Fruit fly (Drosophila melanogaster) whole organism, embryonic: Measurements from ENCODE around the gene DnaJ-H.

Source experiments
- Asciz ChIP-seq: fragments of 200-800 bp; sonication (Bioruptor generic); optimal IDR thresholded peaks from 2 replicates; lab custom pipeline; 2017; ENCODE audit warnings: missing biosample characterization, mild to moderate bottlenecking, missing genetic modification characterization, missing genetic modification reagents
- CG10431 ChIP-seq: fragments of 200-800 bp; sonication (Bioruptor generic); optimal IDR thresholded peaks from 3 replicates; lab custom pipeline; 2018; ENCODE audit warnings: missing biosample characterization, mild to moderate bottlenecking, missing genetic modification characterization
- CG11085 ChIP-seq: fragments of 200-800 bp; sonication (Bioruptor generic); IDR thresholded peaks from 2 replicates; pipeline ENCODE4 v1.3.6; 2022; ENCODE audit warnings: missing biosample characterization, missing genetic modification characterization
- CG12744 ChIP-seq: fragments of 200-800 bp; sonication (Bioruptor generic); optimal IDR thresholded peaks from 2 replicates; lab custom pipeline; 2016; ENCODE audit warnings: missing biosample characterization, missing genetic modification characterization
- CG14710 ChIP-seq: fragments of 200-800 bp; sonication (Bioruptor generic); optimal IDR thresholded peaks from 3 replicates; lab custom pipeline; 2019; ENCODE audit warnings: missing biosample characterization, mild to moderate bottlenecking, missing genetic modification characterization, moderate library complexity
- CG1602 ChIP-seq: fragments of 200-800 bp; sonication (Bioruptor generic); optimal IDR thresholded peaks from 3 replicates; lab custom pipeline; 2016; ENCODE audit warnings: missing biosample characterization, missing genetic modification characterization
- CG1603 ChIP-seq: fragments of 200-800 bp; sonication (Bioruptor generic); optimal IDR thresholded peaks from 2 replicates; lab custom pipeline; 2019; ENCODE audit warnings: missing biosample characterization, mild to moderate bottlenecking, missing genetic modification characterization, moderate library complexity
- CG17568 ChIP-seq: fragments of 200-800 bp; sonication (Bioruptor generic); optimal IDR thresholded peaks from 2 replicates; lab custom pipeline; 2018; ENCODE audit warnings: missing biosample characterization, mild to moderate bottlenecking, missing genetic modification characterization, moderate library complexity
- CG17912 ChIP-seq: fragments of 200-800 bp; sonication (Bioruptor generic); optimal IDR thresholded peaks from 2 replicates; lab custom pipeline; 2018; ENCODE audit warnings: missing biosample characterization, mild to moderate bottlenecking, missing genetic modification characterization
- CG18619 ChIP-seq: fragments of 200-800 bp; sonication (Bioruptor generic); optimal IDR thresholded peaks from 3 replicates; lab custom pipeline; 2017; ENCODE audit warnings: missing biosample characterization, mild to moderate bottlenecking, missing genetic modification characterization
- CG18764 ChIP-seq: fragments of 200-800 bp; sonication (Bioruptor generic); optimal IDR thresholded peaks from 3 replicates; lab custom pipeline; 2016; ENCODE audit warnings: missing biosample characterization, missing genetic modification characterization
- CG2199 ChIP-seq: fragments of 200-800 bp; sonication (Bioruptor generic); IDR thresholded peaks from 3 replicates; pipeline ENCODE4 v1.3.6; 2022; ENCODE audit warnings: missing biosample characterization, missing genetic modification characterization
- CG2712 ChIP-seq: fragments of 200-800 bp; optimal IDR thresholded peaks from 3 replicates; lab custom pipeline; 2019; ENCODE audit warnings: missing biosample characterization, mild to moderate bottlenecking, missing genetic modification characterization, moderate library complexity
- CG2889 ChIP-seq: fragments of 200-800 bp; sonication (Bioruptor generic); IDR thresholded peaks from 3 replicates; pipeline ENCODE4 v1.3.6; 2022; ENCODE audit warnings: missing biosample characterization, missing genetic modification characterization
- CG30403 ChIP-seq: fragments of 200-800 bp; sonication (Bioruptor generic); optimal IDR thresholded peaks from 3 replicates; lab custom pipeline; 2016; ENCODE audit warnings: missing biosample characterization, missing genetic modification characterization
- CG33213 ChIP-seq: fragments of 200-800 bp; sonication (Bioruptor generic); optimal IDR thresholded peaks from 3 replicates; lab custom pipeline; 2016; ENCODE audit warnings: missing biosample characterization, missing genetic modification characterization
- CG4282 ChIP-seq: fragments of 200-800 bp; sonication (Bioruptor generic); optimal IDR thresholded peaks from 2 replicates; lab custom pipeline; 2016; ENCODE audit warnings: missing biosample characterization, missing genetic modification characterization
- CG4730 ChIP-seq: fragments of 200-800 bp; sonication (Bioruptor generic); IDR thresholded peaks from 2 replicates; pipeline ENCODE4 v1.3.6; 2022; ENCODE audit warnings: missing biosample characterization, missing genetic modification characterization
- CG6254 ChIP-seq: fragments of 200-800 bp; sonication (Bioruptor generic); optimal IDR thresholded peaks from 3 replicates; lab custom pipeline; 2017; ENCODE audit warnings: mild to moderate bottlenecking, missing biosample characterization, missing genetic modification reagents, missing genetic modification characterization
- CG7963 ChIP-seq: fragments of 200-800 bp; sonication (Bioruptor generic); IDR thresholded peaks from 3 replicates; pipeline ENCODE4 v1.3.6; 2022; ENCODE audit warnings: missing biosample characterization, missing genetic modification characterization; ENCODE audit not compliant: partially characterized antibody
- CG8359 ChIP-seq: fragments of 200-800 bp; sonication (Bioruptor generic); optimal IDR thresholded peaks from 2 replicates; lab custom pipeline; 2017; ENCODE audit warnings: missing biosample characterization, mild to moderate bottlenecking, missing genetic modification characterization, borderline replicate concordance
- Dref ChIP-seq: fragments of 200-800 bp; sonication (Bioruptor generic); IDR thresholded peaks from 2 replicates; pipeline ENCODE4 v1.3.6; 2022; ENCODE audit warnings: missing biosample characterization, missing genetic modification characterization
- HLH54F ChIP-seq: fragments of 200-800 bp; sonication (Bioruptor generic); optimal IDR thresholded peaks from 3 replicates; lab custom pipeline; 2016; ENCODE audit warnings: missing biosample characterization, missing genetic modification characterization
- Hmx ChIP-seq: fragments of 200-800 bp; sonication (Bioruptor generic); optimal IDR thresholded peaks from 2 replicates; lab custom pipeline; 2016; ENCODE audit warnings: missing biosample characterization, missing genetic modification characterization
- Jarid2 ChIP-seq: fragments of 200-800 bp; sonication (Bioruptor generic); optimal IDR thresholded peaks from 3 replicates; lab custom pipeline; 2017; ENCODE audit warnings: mild to moderate bottlenecking, missing biosample characterization, missing genetic modification reagents, missing genetic modification characterization
- Taf1 ChIP-seq: fragments of 200-800 bp; sonication (Bioruptor generic); IDR thresholded peaks from 2 replicates; pipeline ENCODE4 v1.3.6; 2022; ENCODE audit warnings: missing biosample characterization, missing genetic modification characterization
- Trl ChIP-seq, 3 experiments: fragments of >200 bp in 2 of 3; fragments of 200-800 bp in 1 of 3; sonication (Bioruptor generic) in 1 of 3; optimal IDR thresholded peaks; 2 replicates in 1 of 3; 3 replicates in 2 of 3; lab custom pipeline; 2016 to 2017; ENCODE audit warnings: missing biosample characterization in 1 of 3, missing genetic modification characterization in 1 of 3
- Vsx1 ChIP-seq: fragments of 200-800 bp; sonication (Bioruptor generic); optimal IDR thresholded peaks from 2 replicates; lab custom pipeline; 2017; ENCODE audit warnings: missing biosample characterization, mild to moderate bottlenecking, missing genetic modification characterization, missing genetic modification reagents
- Xrp1 ChIP-seq: fragments of 200-800 bp; sonication (Bioruptor generic); IDR thresholded peaks from 2 replicates; pipeline ENCODE4 v1.3.6; 2022; ENCODE audit warnings: missing biosample characterization, missing genetic modification characterization
- crol ChIP-seq: fragments of 200-800 bp; sonication (Bioruptor generic); IDR thresholded peaks from 2 replicates; pipeline ENCODE4 v1.3.6; 2022; ENCODE audit warnings: missing biosample characterization, missing genetic modification characterization
- dati ChIP-seq: fragments of 200-800 bp; sonication (Bioruptor generic); IDR thresholded peaks from 2 replicates; pipeline ENCODE4 v1.3.6; 2022; ENCODE audit warnings: missing biosample characterization, missing genetic modification characterization
- dimm ChIP-seq: fragments of 200-800 bp; sonication (Bioruptor generic); IDR thresholded peaks from 2 replicates; pipeline ENCODE4 v1.3.6; 2022; ENCODE audit warnings: missing biosample characterization, missing genetic modification characterization
- eyg ChIP-seq: fragments of 200-800 bp; sonication (Bioruptor generic); optimal IDR thresholded peaks from 3 replicates; lab custom pipeline; 2016; ENCODE audit warnings: missing biosample characterization, missing genetic modification characterization
- fru ChIP-seq: fragments of >200 bp; optimal IDR thresholded peaks from 2 replicates; lab custom pipeline; 2017
- gfzf ChIP-seq: fragments of 200-800 bp; sonication (Bioruptor generic); optimal IDR thresholded peaks from 2 replicates; lab custom pipeline; 2016; ENCODE audit warnings: missing biosample characterization, mild to moderate bottlenecking, missing genetic modification characterization, moderate library complexity
- gsb ChIP-seq: fragments of 200-800 bp; sonication (Bioruptor generic); IDR thresholded peaks from 2 replicates; pipeline ENCODE4 v1.3.6; 2022; ENCODE audit warnings: missing biosample characterization, missing genetic modification characterization
- ham ChIP-seq: fragments of 200-800 bp; sonication (Bioruptor generic); IDR thresholded peaks from 2 replicates; pipeline ENCODE4 v1.3.6; 2022; ENCODE audit warnings: missing biosample characterization, missing genetic modification characterization
- inv ChIP-seq: fragments of 200-800 bp; sonication (Bioruptor generic); IDR thresholded peaks from 2 replicates; pipeline ENCODE4 v1.3.6; 2022; ENCODE audit warnings: missing biosample characterization, missing genetic modification characterization; ENCODE audit not compliant: partially characterized antibody
- jing ChIP-seq: fragments of 200-800 bp; sonication (Bioruptor generic); optimal IDR thresholded peaks from 2 replicates; lab custom pipeline; 2018; ENCODE audit warnings: missing biosample characterization, mild to moderate bottlenecking, missing genetic modification characterization
- org-1 ChIP-seq: fragments of 200-800 bp; sonication (Bioruptor generic); optimal IDR thresholded peaks from 2 replicates; lab custom pipeline; 2017; ENCODE audit warnings: missing biosample characterization, missing genetic modification characterization
- pho ChIP-seq: fragments of 200-800 bp; sonication (Bioruptor generic); optimal IDR thresholded peaks from 2 replicates; lab custom pipeline; 2016; ENCODE audit warnings: missing biosample characterization, missing genetic modification characterization
- pita ChIP-seq: fragments of 200-800 bp; sonication (Bioruptor generic); optimal IDR thresholded peaks from 2 replicates; lab custom pipeline; 2017; ENCODE audit warnings: missing biosample characterization, mild to moderate bottlenecking, missing genetic modification characterization
- prd ChIP-seq, 3 experiments: fragments of >200 bp in 2 of 3; fragments of 200-800 bp in 1 of 3; sonication (Bioruptor generic) in 1 of 3; optimal IDR thresholded peaks in 2 of 3; IDR thresholded peaks in 1 of 3; 2 replicates in 2 of 3; 3 replicates in 1 of 3; pipeline versions ENCODE4 v1.3.6 to Lab custom; 2017 to 2022; ENCODE audit warnings: missing biosample characterization in 1 of 3, missing genetic modification characterization in 1 of 3
- ro ChIP-seq: fragments of 200-800 bp; sonication (Bioruptor generic); IDR thresholded peaks from 2 replicates; pipeline ENCODE4 v1.3.6; 2022; ENCODE audit warnings: missing biosample characterization, missing genetic modification characterization
- row ChIP-seq: fragments of 200-800 bp; sonication (Bioruptor generic); IDR thresholded peaks from 3 replicates; pipeline ENCODE4 v1.3.6; 2022; ENCODE audit warnings: missing biosample characterization, missing genetic modification characterization
- slou ChIP-seq: fragments of 200-800 bp; sonication (Bioruptor generic); optimal IDR thresholded peaks from 3 replicates; lab custom pipeline; 2016; ENCODE audit warnings: missing biosample characterization, missing genetic modification characterization
- tin ChIP-seq: fragments of 200-800 bp; sonication (Bioruptor generic); optimal IDR thresholded peaks from 3 replicates; lab custom pipeline; 2016; ENCODE audit warnings: missing biosample characterization, missing genetic modification characterization
- trem ChIP-seq: fragments of 200-800 bp; optimal IDR thresholded peaks from 3 replicates; lab custom pipeline; 2019; ENCODE audit warnings: missing biosample characterization, mild to moderate bottlenecking, missing genetic modification characterization, moderate library complexity
- twi ChIP-seq: fragments of 200-800 bp; optimal IDR thresholded peaks from 2 replicates; lab custom pipeline; 2019; ENCODE audit warnings: missing biosample characterization, mild to moderate bottlenecking, missing genetic modification characterization, moderate library complexity

Gene DnaJ-H

DNA sequence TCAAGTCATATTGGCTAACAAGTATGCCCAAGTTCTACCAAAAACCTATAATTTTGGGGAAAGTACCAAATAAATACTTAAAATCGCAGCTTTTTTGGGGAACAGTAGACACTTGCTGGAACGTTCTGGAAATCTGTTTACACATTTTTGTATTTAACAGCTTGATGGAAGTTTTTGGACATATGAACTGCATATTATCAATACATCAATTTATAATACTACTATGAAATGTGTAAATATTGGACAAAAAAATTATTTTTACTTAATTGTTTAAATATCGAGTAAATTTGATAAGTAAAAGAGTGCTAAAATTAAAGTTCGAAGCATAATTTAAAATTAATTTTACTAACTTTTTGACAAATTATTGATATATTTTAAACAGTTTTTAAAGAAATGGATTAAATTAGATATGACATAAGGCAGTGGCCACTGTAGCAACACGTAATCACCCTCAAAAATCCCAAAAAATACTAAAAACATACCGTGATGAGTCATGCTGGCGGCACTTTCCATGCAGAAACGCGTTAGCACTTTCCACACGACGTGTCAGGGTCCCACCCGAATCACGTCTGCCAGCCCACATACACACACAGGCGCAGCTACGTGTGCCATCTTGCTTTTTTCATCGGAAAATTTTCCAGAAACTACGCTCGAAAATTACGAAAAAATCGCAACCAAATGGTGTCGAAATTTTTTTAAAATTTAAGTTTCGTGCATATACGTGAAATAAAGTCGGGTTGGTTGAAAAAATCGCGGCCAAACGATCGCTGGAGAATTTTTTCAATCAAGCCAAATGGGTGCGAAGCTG lies 674 bp downstream of the DnaJ-H start, which contains the start of gene Sirt1 (continued):
- no peak for TF ChIP-seq CG33213 (GFP tag; lab: Kevin White, UChicago)
- TF ChIP-seq org-1, result peak; percentile 72
- TF ChIP-seq Taf1, result peak; percentile 32; the same call in 1 of the 2 replicates
- no peak for TF ChIP-seq fru (lab: Kevin White, UChicago)
- peak; percentile 54; the same call in 1 of the 3 replicates for TF ChIP-seq CG2889 (GFP tag; lab: Robert Waterston, UW)
- TF ChIP-seq HLH54F, result peak; percentile 53
- TF ChIP-seq slou, result peak; percentile 79
- no peak for TF ChIP-seq dimm (GFP tag; lab: Robert Waterston, UW)
- TF ChIP-seq CG14710, result peak; percentile 92
- 0 out of 2 replicates have a peak, but pooled peaks have one; percentile 21 for TF ChIP-seq crol (GFP tag; lab: Robert Waterston, UW)
- TF ChIP-seq Jarid2 (GFP tag; lab: Kevin White, UChicago), result peak; percentile 26
- peak; percentile 77 for TF ChIP-seq CG18764 (GFP tag; lab: Kevin White, UChicago)
- peak; percentile 89 for TF ChIP-seq CG18619
- peak; percentile 90 for TF ChIP-seq CG2712 (tag; lab: Kevin White, UChicago)
- TF ChIP-seq Xrp1, result peak; percentile 80
- no peak for TF ChIP-seq CG7963 (GFP tag; lab: Robert Waterston, UW)
- TF ChIP-seq CG8359, result peak; percentile 39
- TF ChIP-seq trem (tag; lab: Kevin White, UChicago), result peak; percentile 61
- TF ChIP-seq Vsx1 (GFP tag; lab: Kevin White, UChicago), result no peak
- TF ChIP-seq pita, result no peak
- peak; percentile 43 for TF ChIP-seq CG6254
- TF ChIP-seq dati, result no peak
- TF ChIP-seq ro (GFP tag; lab: Robert Waterston, UW), result peak; percentile 66; the same call in 1 of the 2 replicates
- TF ChIP-seq Asciz, result peak; percentile 48
- TF ChIP-seq gsb, result peak; percentile 52; the same call in 1 of the 2 replicates
- peak; percentile 41 for TF ChIP-seq CG4282 (GFP tag; lab: Kevin White, UChicago)
- no peak for TF ChIP-seq CG1603 (tag; lab: Kevin White, UChicago)
- TF ChIP-seq jing (GFP tag; lab: Kevin White, UChicago), result peak; percentile 48
- no peak for TF ChIP-seq Dref (GFP tag; lab: Robert Waterston, UW)
- no peak for TF ChIP-seq Trl (optimal IDR thresholded peaks at IDR 0.05; lab: Kevin White, UChicago)
- peak; percentile 14 for TF ChIP-seq Trl (GFP tag; optimal IDR thresholded peaks at IDR 0.05; lab: Kevin White, UChicago)
- TF ChIP-seq prd (optimal IDR thresholded peaks at IDR 0.05; lab: Kevin White, UChicago), result no peak
- TF ChIP-seq prd (GFP tag; IDR thresholded peaks at IDR 0.05; lab: Robert Waterston, UW), result peak; percentile 89
- peak; percentile 4 for TF ChIP-seq eyg (GFP tag; lab: Kevin White, UChicago)
- peak; percentile 74 for TF ChIP-seq CG11085 (GFP tag; lab: Robert Waterston, UW)
- peak; percentile 52 for TF ChIP-seq pho
- peak; percentile 84 for TF ChIP-seq tin (GFP tag; lab: Kevin White, UChicago)
- TF ChIP-seq row (GFP tag; lab: Robert Waterston, UW), result peak; percentile 93
- peak; percentile 96 for TF ChIP-seq CG30403 (GFP tag; lab: Kevin White, UChicago)
- no peak for TF ChIP-seq Hmx (GFP tag; lab: Kevin White, UChicago)
- no peak for TF ChIP-seq CG12744 (GFP tag; lab: Kevin White, UChicago)
- TF ChIP-seq CG10431, result peak; percentile 49
- TF ChIP-seq CG1602 (GFP tag; lab: Kevin White, UChicago), result peak; percentile 91
- peak; percentile 82 for TF ChIP-seq gfzf (GFP tag; lab: Kevin White, UChicago)
- TF ChIP-seq CG17568, result peak; percentile 35
- no peak for TF ChIP-seq inv
- TF ChIP-seq twi, result peak; percentile 87
- no peak for TF ChIP-seq CG17912
- no peak for TF ChIP-seq ham (GFP tag; lab: Robert Waterston, UW)
- TF ChIP-seq CG2199 (GFP tag; lab: Robert Waterston, UW), result no peak
- peak; percentile 67 for TF ChIP-seq CG4730 (GFP tag; lab: Robert Waterston, UW)
